Worm (Caenorhabditis elegans): ENCODE data around the gene ndx-3.

ndx-3 gene

DNA sequence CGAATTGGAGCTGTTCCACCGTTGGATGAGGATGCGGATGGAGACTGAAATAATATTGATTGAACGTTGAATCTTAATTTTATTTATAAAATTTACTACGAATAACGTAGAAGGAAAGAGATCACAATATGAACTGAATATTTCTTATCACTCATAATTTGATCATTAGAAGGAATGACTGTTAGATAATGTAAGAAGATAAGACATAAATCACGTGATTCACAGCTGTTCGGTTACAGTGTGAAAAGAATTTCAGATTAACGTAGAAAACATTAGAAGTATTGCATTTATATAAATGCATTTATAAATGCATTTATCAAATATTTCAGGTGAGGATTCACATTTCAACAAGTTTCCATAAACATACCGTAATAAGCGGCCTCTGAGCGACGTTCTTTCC is 10.6 kb upstream of the ndx-3 start:
- TF ChIP-seq sea-1 (GFP tag; conservative IDR thresholded peaks at IDR 0.05) (no peak), aly-1 (tag; optimal IDR thresholded peaks at IDR 0.05) (no peak), pes-1 (GFP tag; IDR thresholded peaks at IDR 0.05) (no peak), tbx-11 (GFP tag; IDR thresholded peaks at IDR 0.05) (no peak), B0310.2 (tag; optimal IDR thresholded peaks at IDR 0.05) (no peak), ets-7 (tag; optimal IDR thresholded peaks at IDR 0.05) (no peak), ceh-36 (tag; optimal IDR thresholded peaks at IDR 0.05) (no peak), scrt-1 (GFP tag; IDR thresholded peaks at IDR 0.05) (no peak), ceh-13 (GFP tag; optimal IDR thresholded peaks at IDR 0.05) (no peak), hmbx-1 (tag; optimal IDR thresholded peaks at IDR 0.05) (no peak), tbx-37 (GFP tag; conservative IDR thresholded peaks at IDR 0.05) (no peak), hmg-4 (GFP tag; optimal IDR thresholded peaks at IDR 0.05) (no peak), ama-1 (optimal IDR thresholded peaks at IDR 0.05) (no peak), hnd-1 (tag; optimal IDR thresholded peaks at IDR 0.05) (no peak)

DNA sequence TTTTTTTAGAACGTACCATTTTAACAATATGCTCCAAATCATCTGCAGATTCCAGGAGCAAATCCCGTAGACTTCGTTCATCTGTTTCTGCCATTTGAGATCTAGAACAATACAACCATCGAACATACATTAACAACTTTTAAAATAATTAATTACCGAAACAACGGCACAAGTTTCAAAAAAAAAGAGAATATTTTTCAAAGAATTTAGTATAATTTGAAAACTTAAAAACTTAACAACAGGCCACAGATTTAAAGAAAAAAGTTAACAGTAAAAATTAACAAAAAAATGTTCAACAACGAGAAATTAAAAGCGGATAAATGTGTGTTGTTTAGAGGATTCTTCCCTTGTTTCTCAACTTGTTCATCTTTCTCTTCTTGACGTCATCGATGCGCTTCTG is 9.5 kb upstream of the ndx-3 start, which contains the start of gene mdt-4:
Gene mdt-4 (minus strand): TSS at position 101 of the 400 bp plus-strand sequence.
- TF ChIP-seq ceh-36 (tag; optimal IDR thresholded peaks at IDR 0.05) (no peak), hmg-4 (GFP tag; optimal IDR thresholded peaks at IDR 0.05) (no peak), ceh-13 (GFP tag; optimal IDR thresholded peaks at IDR 0.05) (no peak), scrt-1 (GFP tag; IDR thresholded peaks at IDR 0.05) (no peak), tbx-37 (GFP tag; conservative IDR thresholded peaks at IDR 0.05) (no peak), ama-1 (optimal IDR thresholded peaks at IDR 0.05) (no peak), F13C5.2 (tag; optimal IDR thresholded peaks at IDR 0.05) (no peak)

DNA sequence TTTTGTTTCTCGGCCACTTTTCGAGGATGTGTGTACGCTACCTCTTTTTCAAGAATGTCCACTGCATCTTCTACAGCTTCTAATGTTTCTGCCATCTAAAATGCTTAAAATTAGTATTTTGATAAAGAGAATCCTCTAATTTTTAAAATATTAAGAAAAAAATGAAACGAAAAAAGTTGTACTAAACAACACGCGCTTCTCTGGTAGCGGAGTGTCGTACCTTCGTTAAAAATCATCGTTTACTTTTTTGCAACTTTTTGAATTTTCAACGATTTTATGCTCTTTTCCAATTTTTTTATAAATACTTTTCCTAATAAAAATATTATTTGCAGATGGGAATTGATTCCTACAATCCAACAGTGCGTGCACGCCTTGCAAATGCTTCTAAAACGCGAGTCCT is 7.7 kb upstream of the ndx-3 start, which contains the start of the genes gldi-11 and ZK546.2:
Gene gldi-11 (minus strand): TSS at position 95 of the 400 bp plus-strand sequence.
Gene ZK546.2 (plus strand): TSS at position 333 of the 400 bp plus-strand sequence.
- TF ChIP-seq tra-4 (tag; optimal IDR thresholded peaks at IDR 0.05) (no peak), ceh-13 (GFP tag; optimal IDR thresholded peaks at IDR 0.05) (no peak), hnd-1 (tag; optimal IDR thresholded peaks at IDR 0.05) (no peak)

DNA sequence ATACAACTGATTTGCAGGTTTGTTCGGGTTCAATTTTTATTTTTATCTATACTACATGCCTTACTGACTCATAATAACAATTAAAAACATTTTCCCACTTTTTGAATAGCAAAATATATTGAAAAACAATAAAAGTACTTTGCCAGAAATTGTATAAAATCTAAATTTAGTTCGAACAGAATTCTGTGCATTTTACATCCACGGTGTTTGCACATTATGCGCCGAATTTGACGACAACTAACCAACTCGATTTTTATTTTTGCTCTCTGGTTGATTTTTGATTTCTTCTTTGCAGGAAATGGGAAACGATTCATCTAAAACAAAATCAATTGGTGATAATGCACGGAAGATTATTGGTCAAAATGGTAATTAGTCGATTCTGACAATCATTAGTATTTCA is 6.6 kb upstream of the ndx-3 start:
- TF ChIP-seq aly-1 (tag; optimal IDR thresholded peaks at IDR 0.05) (no peak), ceh-36 (tag; optimal IDR thresholded peaks at IDR 0.05) (no peak), ceh-13 (GFP tag; optimal IDR thresholded peaks at IDR 0.05) (no peak), B0310.2 (tag; optimal IDR thresholded peaks at IDR 0.05) (no peak), flt-1 (GFP tag; IDR thresholded peaks at IDR 0.05) (no peak), pes-1 (GFP tag; IDR thresholded peaks at IDR 0.05) (no peak), hmbx-1 (tag; optimal IDR thresholded peaks at IDR 0.05) (no peak), tbx-37 (GFP tag; conservative IDR thresholded peaks at IDR 0.05) (no peak), ets-7 (tag; optimal IDR thresholded peaks at IDR 0.05) (no peak), hnd-1 (tag; optimal IDR thresholded peaks at IDR 0.05) (no peak), sea-1 (GFP tag; conservative IDR thresholded peaks at IDR 0.05) (no peak), tbx-11 (GFP tag; IDR thresholded peaks at IDR 0.05) (no peak), ama-1 (optimal IDR thresholded peaks at IDR 0.05) (no peak), tra-4 (tag; optimal IDR thresholded peaks at IDR 0.05) (no peak), F13C5.2 (tag; optimal IDR thresholded peaks at IDR 0.05) (no peak), scrt-1 (GFP tag; IDR thresholded peaks at IDR 0.05) (no peak), hmg-4 (GFP tag; optimal IDR thresholded peaks at IDR 0.05) (no peak)

DNA sequence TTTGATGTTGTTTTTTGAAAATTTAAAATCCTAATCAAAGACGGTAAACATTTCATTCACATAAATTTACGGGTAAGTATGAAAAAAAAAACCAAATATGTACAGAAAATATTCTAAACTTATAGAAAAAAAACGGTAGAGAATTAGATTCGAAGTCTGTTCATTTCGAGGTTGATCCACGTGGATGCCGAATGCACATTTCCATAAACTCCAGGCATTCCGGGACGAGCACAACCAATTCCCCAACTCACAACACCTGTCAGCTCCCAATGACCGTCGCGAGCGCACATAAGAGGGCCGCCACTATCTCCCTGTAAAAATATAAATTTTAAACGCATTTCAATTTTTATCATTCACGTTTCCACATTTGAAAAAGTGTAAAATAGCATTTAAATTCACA is 5.3 kb upstream of the ndx-3 start:
- TF ChIP-seq aly-1 (tag; optimal IDR thresholded peaks at IDR 0.05) (no peak), flt-1 (GFP tag; IDR thresholded peaks at IDR 0.05) (no peak)

DNA sequence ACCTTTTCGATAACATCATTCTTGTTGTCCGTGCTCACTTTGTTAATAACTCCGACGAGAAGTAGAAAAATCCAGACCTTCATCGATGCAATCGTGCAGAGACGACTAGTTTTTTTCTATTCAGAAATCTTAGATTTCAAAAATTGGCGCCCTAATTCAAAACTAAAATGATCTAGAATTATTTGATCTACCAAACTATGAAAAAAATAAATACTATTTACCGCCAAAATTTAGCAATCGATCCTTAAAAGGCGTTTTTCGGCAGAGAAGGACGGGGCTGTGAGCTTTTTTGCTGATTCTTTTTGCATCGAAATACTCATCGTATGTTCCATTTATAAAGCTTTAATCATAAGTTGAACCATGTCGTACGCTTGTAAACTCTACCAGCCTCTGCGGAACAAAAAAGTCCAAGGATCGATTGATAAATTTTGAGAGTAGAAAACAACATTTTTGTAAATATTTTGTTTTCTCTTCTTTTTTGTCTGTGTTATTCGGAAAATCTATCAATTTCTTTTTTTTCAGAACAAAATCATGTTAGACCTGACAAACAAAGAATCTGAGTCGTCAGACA is 3.9 kb upstream of the ndx-3 start, which contains the start of the genes try-1 and zyg-12:
Gene try-1 (minus strand): TSS at position 148 of the 571 bp plus-strand sequence.
Gene zyg-12 (plus strand): TSS at position 521 of the 571 bp plus-strand sequence.
- TF ChIP-seq tra-4 (tag; optimal IDR thresholded peaks at IDR 0.05) = no peak

DNA sequence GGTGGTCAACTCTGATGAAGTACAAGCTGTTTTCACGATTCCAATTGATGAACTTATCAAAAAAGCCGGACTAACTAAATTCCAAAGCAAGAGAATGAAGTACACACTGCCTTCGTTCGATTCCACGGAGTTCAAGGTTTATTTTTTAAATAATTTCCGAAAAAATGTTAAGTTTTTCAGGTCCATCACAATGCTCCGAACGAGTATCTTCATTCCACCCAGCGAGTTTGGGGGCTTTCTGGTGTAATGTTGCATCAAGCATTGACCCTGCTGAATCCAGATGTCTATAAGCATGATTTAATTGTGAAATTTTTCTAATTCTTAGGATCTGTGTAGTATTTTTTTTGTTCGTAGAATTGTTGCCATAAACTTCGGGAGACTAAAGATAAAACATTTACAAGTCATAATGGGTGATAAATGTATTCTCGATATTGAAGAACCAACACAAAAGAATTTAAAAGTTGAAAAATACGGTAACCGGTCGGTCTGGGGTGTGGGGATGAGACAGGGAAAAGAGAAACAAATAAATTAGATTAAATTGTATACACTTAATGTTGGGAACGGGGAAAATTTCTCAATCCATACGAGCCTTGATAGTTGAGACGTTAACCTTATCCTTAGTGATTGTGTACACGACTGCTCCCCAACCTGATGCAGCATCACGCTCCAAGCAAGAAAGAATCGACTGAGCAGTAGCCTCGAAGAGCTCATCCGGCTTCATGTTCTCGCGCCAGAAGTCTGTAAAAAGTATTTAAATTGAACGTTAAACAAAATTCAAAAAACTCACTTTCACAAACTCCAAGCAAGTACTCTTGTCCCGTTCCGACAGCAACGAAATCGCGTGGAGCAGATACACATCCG is 940 bp downstream of the ndx-3 start:
- TF ChIP-seq hmbx-1 (tag; optimal IDR thresholded peaks at IDR 0.05) (no peak), ama-1 (optimal IDR thresholded peaks at IDR 0.05) (no peak), hnd-1 (tag; optimal IDR thresholded peaks at IDR 0.05) (no peak), ceh-13 (GFP tag; optimal IDR thresholded peaks at IDR 0.05) (no peak), F13C5.2 (tag; optimal IDR thresholded peaks at IDR 0.05) (no peak), ets-7 (tag; optimal IDR thresholded peaks at IDR 0.05) (no peak), B0310.2 (tag; optimal IDR thresholded peaks at IDR 0.05) (no peak), tbx-37 (GFP tag; conservative IDR thresholded peaks at IDR 0.05) (no peak)

DNA sequence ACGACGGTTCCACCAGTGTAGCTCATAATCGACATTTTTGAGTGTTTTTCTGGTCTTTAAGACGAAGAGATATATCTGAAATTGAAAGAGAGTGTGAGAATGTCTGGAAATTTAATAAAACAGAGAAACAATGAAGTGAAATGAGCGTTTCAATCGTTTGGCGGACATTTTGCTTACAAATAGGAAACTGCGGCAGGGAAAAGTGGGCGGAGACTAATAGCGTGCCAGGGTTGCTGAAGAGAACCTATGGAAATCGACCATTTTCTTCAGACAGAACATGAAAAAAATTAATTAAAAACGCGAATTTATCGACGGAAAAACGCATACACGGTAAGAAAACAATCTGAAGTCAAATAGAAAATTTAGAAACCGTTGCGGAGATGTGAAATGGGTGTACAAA is 2.0 kb downstream of the ndx-3 start, which contains the start of gene pbs-3:
Gene pbs-3 (minus strand): TSS at position 75 of the 400 bp plus-strand sequence.
- TF ChIP-seq hnd-1 (tag; optimal IDR thresholded peaks at IDR 0.05) (no peak), sea-1 (GFP tag; conservative IDR thresholded peaks at IDR 0.05) (0 out of 2 replicates have a peak, but pooled peaks have one; percentile 23), aly-1 (tag; optimal IDR thresholded peaks at IDR 0.05) (no peak), ceh-36 (tag; optimal IDR thresholded peaks at IDR 0.05) (no peak), ets-7 (tag; optimal IDR thresholded peaks at IDR 0.05) (peak; percentile 3), F13C5.2 (tag; optimal IDR thresholded peaks at IDR 0.05) (peak; percentile 16), tbx-37 (GFP tag; conservative IDR thresholded peaks at IDR 0.05) (peak; percentile 54; the same call in 1 of the 2 replicates)
